Fruit fly (Drosophila melanogaster): ENCODE results near the gene CG42834.

DNA sequence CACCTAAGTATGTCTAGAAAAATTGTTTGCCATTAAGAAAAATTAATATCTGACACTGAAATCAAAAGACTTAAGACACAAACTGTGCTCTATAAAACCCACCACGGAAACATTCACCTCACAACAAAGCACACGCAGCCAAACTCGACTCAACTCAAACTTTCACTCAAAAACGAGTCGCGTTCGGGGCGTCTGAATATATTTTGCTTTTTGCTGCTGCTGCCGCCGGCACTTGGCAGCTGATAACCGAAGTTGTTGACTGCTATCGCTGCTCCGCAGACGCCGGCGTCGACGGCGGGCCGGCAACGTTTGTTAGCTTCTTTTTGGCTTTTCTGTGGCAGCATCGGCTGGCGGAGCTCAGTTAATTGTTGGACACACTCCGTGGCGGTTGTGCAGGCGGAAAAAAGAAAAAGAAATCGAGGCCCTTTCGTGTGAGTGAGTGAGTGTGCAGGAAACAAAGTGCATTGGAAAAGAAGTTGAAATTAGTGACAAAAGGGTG is 6.9 kb downstream of the CG42834 start, which contains the start of gene cysu:
- TF ChIP-seq pan (optimal IDR thresholded peaks at IDR 0.05) (no peak), usp (GFP tag; optimal IDR thresholded peaks at IDR 0.05) (no peak)

Measured in whole organism.